Worm (Caenorhabditis elegans): Measurements from ENCODE around the gene R166.2.

Gene R166.2

DNA sequence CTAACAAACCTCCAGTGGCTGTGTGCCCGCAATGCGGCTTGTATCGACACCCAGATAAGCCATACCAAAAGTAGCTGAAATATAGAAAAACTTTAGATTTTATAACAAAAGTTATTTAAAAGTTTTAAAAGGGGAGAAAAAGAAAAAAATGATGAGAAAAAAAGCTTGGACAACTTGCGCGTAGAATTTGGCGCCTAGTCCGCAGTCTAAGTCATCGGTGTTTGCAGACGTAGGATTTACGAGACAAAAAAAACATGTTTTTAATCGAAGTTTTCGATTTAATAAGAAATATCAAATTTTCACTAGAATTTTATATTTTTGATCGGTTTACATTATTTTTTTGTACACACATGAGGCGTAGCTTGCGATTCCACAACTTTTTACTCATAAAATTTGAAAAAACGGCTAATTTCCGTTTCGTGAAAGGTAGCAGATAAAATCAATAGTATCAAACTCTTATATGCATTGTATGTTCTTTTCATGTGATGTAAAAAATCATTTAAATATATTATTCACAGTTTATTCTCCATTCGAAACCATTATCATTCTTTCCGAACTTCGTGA, 4.5 kb upstream of the R166.2 start, which contains the start of gene pro-1 (continued):
- TF ChIP-seq snpc-1.1 (tag; optimal IDR thresholded peaks at IDR 0.05; ENCODE audit: insufficient read depth) = peak; percentile 37
- peak; percentile 88 for TF ChIP-seq Y53G8AR.9 (GFP tag; conservative IDR thresholded peaks at IDR 0.05)
- peak; percentile 88 for TF ChIP-seq B0035.1 (tag; optimal IDR thresholded peaks at IDR 0.05)
- TF ChIP-seq B0336.3 (GFP tag; IDR thresholded peaks at IDR 0.05) = peak; percentile 4; the same call in 1 of the 2 replicates
- no peak for TF ChIP-seq dpl-1 (GFP tag; optimal IDR thresholded peaks at IDR 0.05)
- no peak for TF ChIP-seq F49E8.2 (tag; optimal IDR thresholded peaks at IDR 0.05; ENCODE audit: insufficient read depth)
- 0 out of 2 replicates have a peak, but pooled peaks have one; percentile 7 for TF ChIP-seq Y79H2A.3 (GFP tag; conservative IDR thresholded peaks at IDR 0.05)
- TF ChIP-seq nhr-179 (tag; optimal IDR thresholded peaks at IDR 0.05) = no peak
- TF ChIP-seq C06A6.2 (GFP tag; conservative IDR thresholded peaks at IDR 0.05) = peak; percentile 80
- peak; percentile 81 for TF ChIP-seq ama-1 (optimal IDR thresholded peaks at IDR 0.05)
- TF ChIP-seq ama-1 (GFP tag; optimal IDR thresholded peaks at IDR 0.05) = peak in 1 of 2 experiments; percentile 30
- TF ChIP-seq sea-2 (GFP tag; IDR thresholded peaks at IDR 0.05) = 0 out of 2 replicates have a peak, but pooled peaks have one; percentile 9
- peak; percentile 35 to 53 for TF ChIP-seq let-607 (tag; optimal IDR thresholded peaks at IDR 0.05)
- no peak for TF ChIP-seq sdz-38 (tag; optimal IDR thresholded peaks at IDR 0.05)
- 0 out of 2 replicates have a peak, but pooled peaks have one; percentile 5 for TF ChIP-seq madf-8 (GFP tag; conservative IDR thresholded peaks at IDR 0.05)
- TF ChIP-seq ekl-4 (GFP tag; IDR thresholded peaks at IDR 0.05) = peak; percentile 90
- TF ChIP-seq zfh-2 (GFP tag; conservative IDR thresholded peaks at IDR 0.05) = no peak
- peak; percentile 94 for TF ChIP-seq chd-7 (tag; optimal IDR thresholded peaks at IDR 0.05)
- TF ChIP-seq F57C9.4 (tag; optimal IDR thresholded peaks at IDR 0.05) = peak; percentile 36
- TF ChIP-seq ztf-25 (GFP tag; IDR thresholded peaks at IDR 0.05) = 0 out of 2 replicates have a peak, but pooled peaks have one; percentile 7
- TF ChIP-seq T26A5.8 (tag; optimal IDR thresholded peaks at IDR 0.05) = peak; percentile 50
- TF ChIP-seq egrh-3 (GFP tag; IDR thresholded peaks at IDR 0.05) = no peak
- peak; percentile 79; the same call in 1 of the 2 replicates for TF ChIP-seq egl-44 (GFP tag; IDR thresholded peaks at IDR 0.05)
- TF ChIP-seq lag-1 (GFP tag; IDR thresholded peaks at IDR 0.05) = no peak
- peak; percentile 17 for TF ChIP-seq fkh-3 (tag; optimal IDR thresholded peaks at IDR 0.05)
- no peak for TF ChIP-seq dpff-1 (tag; optimal IDR thresholded peaks at IDR 0.05)
- TF ChIP-seq ceh-79 (tag; optimal IDR thresholded peaks at IDR 0.05) = peak; percentile 74
- TF ChIP-seq T07F8.4 (tag; optimal IDR thresholded peaks at IDR 0.05) = no peak
- peak; percentile 65 for TF ChIP-seq lsy-27 (tag; optimal IDR thresholded peaks at IDR 0.05; ENCODE audit: borderline replicate concordance, insufficient read depth)
- peak in 2 of 3 experiments; percentile 40 to 79 for TF ChIP-seq lin-35 (GFP tag; optimal IDR thresholded peaks at IDR 0.05)
- TF ChIP-seq mes-4 (tag; optimal IDR thresholded peaks at IDR 0.05) = no peak
- TF ChIP-seq die-1 (tag; optimal IDR thresholded peaks at IDR 0.05) = no peak
- TF ChIP-seq madf-6 (GFP tag; IDR thresholded peaks at IDR 0.05) = peak; percentile 79
- no peak for TF ChIP-seq ztf-6 (GFP tag; IDR thresholded peaks at IDR 0.05)
- TF ChIP-seq B0261.1 (tag; optimal IDR thresholded peaks at IDR 0.05) = peak; percentile 18
- no peak for TF ChIP-seq F57A8.1 (GFP tag; optimal IDR thresholded peaks at IDR 0.05)
- TF ChIP-seq him-1 (tag; optimal IDR thresholded peaks at IDR 0.05) = no peak
- peak; percentile 15 for TF ChIP-seq lsl-1 (GFP tag; optimal IDR thresholded peaks at IDR 0.05)
- TF ChIP-seq nhr-90 (tag; optimal IDR thresholded peaks at IDR 0.05) = no peak
- TF ChIP-seq madf-10 (tag; optimal IDR thresholded peaks at IDR 0.05) = peak; percentile 31
- TF ChIP-seq hrde-1 (tag; optimal IDR thresholded peaks at IDR 0.05; ENCODE audit: borderline replicate concordance) = no peak
- no peak for TF ChIP-seq sptf-2 (GFP tag; optimal IDR thresholded peaks at IDR 0.05)
- no peak for TF ChIP-seq rpc-1 (optimal IDR thresholded peaks at IDR 0.05)
- no peak for TF ChIP-seq rpc-1 (tag; optimal IDR thresholded peaks at IDR 0.05)
- peak; percentile 65 for TF ChIP-seq K12H6.12 (tag; optimal IDR thresholded peaks at IDR 0.05)
- peak; percentile 92; the same call in 1 of the 2 replicates for TF ChIP-seq Y56A3A.18 (GFP tag; IDR thresholded peaks at IDR 0.05)
- peak; percentile 15 for TF ChIP-seq nhr-80 (tag; optimal IDR thresholded peaks at IDR 0.05)
- peak; percentile 26 for TF ChIP-seq ceh-27 (GFP tag; optimal IDR thresholded peaks at IDR 0.05)

Data from whole organism, young adult.